Worm (Caenorhabditis elegans) whole organism, L4 larva: ENCODE results near the gene vit-4.
A peak's percentile ranks its signal among the peaks of the same experiment; 100 is the strongest.

Source experiments
- F37D6.2 ChIP-seq: sonication (generic microtip); optimal IDR thresholded peaks from 2 replicates; lab custom pipeline; 2016; ENCODE audit warnings: mild to moderate bottlenecking, missing genetic modification characterization, missing compliant biosample characterization
- F49E8.2 ChIP-seq: sonication (generic microtip); optimal IDR thresholded peaks from 2 replicates; lab custom pipeline; 2016; ENCODE audit warnings: missing compliant biosample characterization, mild to moderate bottlenecking, missing genetic modification characterization, borderline replicate concordance
- ZK337.2 ChIP-seq: fragments of 200-800 bp; sonication (Bioruptor generic); IDR thresholded peaks from 2 replicates; pipeline ENCODE4 v1.3.6; 2022; ENCODE audit warnings: missing genetic modification reagents, missing genetic modification characterization, missing compliant biosample characterization
- aha-1 ChIP-seq: fragments of 150-350 bp; peaks from one replicate; lab custom pipeline; 2014; ENCODE audit warnings: missing biosample characterization, missing genetic modification characterization
- ceh-32 ChIP-seq: sonication (generic microtip); optimal IDR thresholded peaks from 2 replicates; lab custom pipeline; 2016; ENCODE audit warnings: mild to moderate bottlenecking, missing genetic modification characterization, missing compliant biosample characterization; ENCODE audit not compliant: poor library complexity
- daf-12 ChIP-seq: fragments of 150-350 bp; optimal IDR thresholded peaks from 2 replicates; lab custom pipeline; 2014; ENCODE audit warnings: missing biosample characterization, missing genetic modification reagents, missing genetic modification characterization
- daf-16 ChIP-seq, 3 experiments: sonication (generic microtip); optimal IDR thresholded peaks; 2 replicates each; lab custom pipeline; 2016 to 2017; ENCODE audit warnings: missing genetic modification characterization in 3 of 3, missing genetic modification reagents in 3 of 3, mild to moderate bottlenecking in 2 of 3, missing compliant biosample characterization in 2 of 3, missing biosample characterization in 1 of 3, moderate library complexity in 1 of 3
- daf-8 ChIP-seq: fragments of 200-800 bp; sonication (Bioruptor generic); IDR thresholded peaks from 2 replicates; pipeline ENCODE4 v1.3.6; 2022; ENCODE audit warnings: missing genetic modification characterization, missing compliant biosample characterization
- dmd-6 ChIP-seq: fragments of 200-800 bp; sonication (Bioruptor generic); IDR thresholded peaks from 2 replicates; pipeline ENCODE4 v1.3.6; 2022; ENCODE audit warnings: missing genetic modification reagents, missing genetic modification characterization, missing compliant biosample characterization
- dve-1 ChIP-seq: sonication (generic microtip); optimal IDR thresholded peaks from 2 replicates; lab custom pipeline; 2017; ENCODE audit warnings: antibody characterized with exemption, mild to moderate bottlenecking, missing genetic modification characterization, missing compliant biosample characterization; ENCODE audit not compliant: insufficient read depth
- egl-43 ChIP-seq: fragments of 200-800 bp; sonication (Bioruptor generic); IDR thresholded peaks from 2 replicates; pipeline ENCODE4 v1.3.6; 2022; ENCODE audit warnings: missing genetic modification reagents, missing genetic modification characterization, missing compliant biosample characterization
- fkh-10 ChIP-seq: fragments of 150-350 bp; optimal IDR thresholded peaks from 2 replicates; lab custom pipeline; 2014; ENCODE audit warnings: missing biosample characterization, missing genetic modification reagents, missing genetic modification characterization
- hif-1 ChIP-seq, 2 experiments: sonication (generic microtip); optimal IDR thresholded peaks; 2 replicates each; lab custom pipeline; 2016 to 2017; ENCODE audit warnings: missing compliant biosample characterization in 2 of 2, missing genetic modification characterization in 2 of 2, missing genetic modification reagents in 2 of 2, missing genotype in 2 of 2, mild to moderate bottlenecking in 1 of 2
- hlh-11 ChIP-seq: fragments of 200-800 bp; sonication (Bioruptor generic); optimal IDR thresholded peaks from 2 replicates; lab custom pipeline; 2018; ENCODE audit warnings: mild to moderate bottlenecking, missing genetic modification characterization, missing compliant biosample characterization
- hlh-30 ChIP-seq: sonication (generic microtip); optimal IDR thresholded peaks from 2 replicates; lab custom pipeline; 2017; ENCODE audit warnings: antibody characterized with exemption, mild to moderate bottlenecking, missing genetic modification characterization, missing compliant biosample characterization; ENCODE audit not compliant: insufficient read depth
- hmg-1.1 ChIP-seq: fragments of 200-800 bp; sonication (Bioruptor generic); IDR thresholded peaks from 2 replicates; pipeline ENCODE4 v1.3.6; 2022; ENCODE audit warnings: missing genetic modification reagents, missing genetic modification characterization, missing compliant biosample characterization
- jun-1 ChIP-seq: fragments of 150-350 bp; optimal IDR thresholded peaks from 2 replicates; lab custom pipeline; 2014; ENCODE audit warnings: missing biosample characterization, missing genetic modification reagents, missing genetic modification characterization
- lin-39 ChIP-seq: fragments of 150-350 bp; optimal IDR thresholded peaks from 2 replicates; lab custom pipeline; 2014; ENCODE audit warnings: missing biosample characterization, missing genetic modification reagents, missing genetic modification characterization
- lsy-2 ChIP-seq, 2 experiments: fragments of 150-350 bp in 1 of 2; sonication (generic microtip) in 1 of 2; optimal IDR thresholded peaks; 2 replicates each; lab custom pipeline; 2014 to 2017; ENCODE audit warnings: missing biosample characterization in 2 of 2, missing genetic modification characterization in 2 of 2
- madf-9 ChIP-seq: fragments of 200-800 bp; sonication (Bioruptor generic); conservative IDR thresholded peaks from 2 replicates; pipeline ENCODE4 v1.3.6; 2022; ENCODE audit warnings: missing genetic modification reagents, missing genetic modification characterization, missing compliant biosample characterization
- mdl-1 ChIP-seq, 2 experiments: fragments of 150-350 bp in 1 of 2; sonication (generic microtip) in 1 of 2; optimal IDR thresholded peaks; 2 replicates each; lab custom pipeline; 2014 to 2017; ENCODE audit warnings: missing biosample characterization in 2 of 2, missing genetic modification characterization in 2 of 2
- mep-1 ChIP-seq: fragments of 150-350 bp; sonication (generic microtip); optimal IDR thresholded peaks from 3 replicates; lab custom pipeline; 2014; ENCODE audit warnings: missing biosample characterization, missing genetic modification characterization
- mes-2 ChIP-seq: sonication (generic microtip); optimal IDR thresholded peaks from 2 replicates; lab custom pipeline; 2016; ENCODE audit warnings: missing genotype, mild to moderate bottlenecking, missing genetic modification characterization, missing compliant biosample characterization; ENCODE audit not compliant: poor library complexity, severe bottlenecking
- mxl-3 ChIP-seq: fragments of 200-800 bp; sonication (Bioruptor generic); optimal IDR thresholded peaks from 2 replicates; lab custom pipeline; 2018; ENCODE audit warnings: mild to moderate bottlenecking, missing genetic modification characterization, missing compliant biosample characterization
- nhr-11 ChIP-seq: fragments of 150-350 bp; optimal IDR thresholded peaks from 2 replicates; lab custom pipeline; 2014; ENCODE audit warnings: missing biosample characterization, missing genetic modification characterization
- nhr-111 ChIP-seq: fragments of 200-800 bp; sonication (Bioruptor generic); optimal IDR thresholded peaks from 2 replicates; lab custom pipeline; 2018; ENCODE audit warnings: mild to moderate bottlenecking, missing genetic modification characterization, missing compliant biosample characterization
- nhr-28 ChIP-seq: fragments of 150-350 bp; optimal IDR thresholded peaks from 2 replicates; lab custom pipeline; 2014; ENCODE audit warnings: missing biosample characterization, missing genetic modification characterization
- nhr-42 ChIP-seq: fragments of 200-800 bp; sonication (Bioruptor generic); IDR thresholded peaks from 2 replicates; pipeline ENCODE4 v1.3.6; 2022; ENCODE audit warnings: missing genetic modification characterization, missing compliant biosample characterization
- nhr-76 ChIP-seq: fragments of 150-350 bp; optimal IDR thresholded peaks from 2 replicates; lab custom pipeline; 2014; ENCODE audit warnings: missing biosample characterization, missing genetic modification characterization
- nhr-77 ChIP-seq: fragments of 150-350 bp; optimal IDR thresholded peaks from 2 replicates; lab custom pipeline; 2014; ENCODE audit warnings: missing biosample characterization, missing genetic modification characterization
- php-3 ChIP-seq: fragments of 200-800 bp; sonication (Bioruptor generic); IDR thresholded peaks from 2 replicates; pipeline ENCODE4 v1.3.6; 2022; ENCODE audit warnings: missing genetic modification reagents, missing genetic modification characterization, missing compliant biosample characterization
- pqm-1 ChIP-seq: sonication (generic microtip); optimal IDR thresholded peaks from 2 replicates; lab custom pipeline; 2017; ENCODE audit warnings: missing biosample characterization, missing genetic modification characterization
- rbr-2 ChIP-seq: sonication (generic microtip); optimal IDR thresholded peaks from 2 replicates; lab custom pipeline; 2016; ENCODE audit warnings: missing genotype, missing genetic modification characterization, missing compliant biosample characterization
- saeg-2 ChIP-seq: fragments of 200-800 bp; sonication (Bioruptor generic); IDR thresholded peaks from 2 replicates; pipeline ENCODE4 v1.3.6; 2022; ENCODE audit warnings: missing genetic modification reagents, missing genetic modification characterization, missing compliant biosample characterization
- sdz-12 ChIP-seq: fragments of 200-800 bp; sonication (Bioruptor generic); optimal IDR thresholded peaks from 2 replicates; lab custom pipeline; 2018; ENCODE audit warnings: mild to moderate bottlenecking, missing genetic modification characterization, missing compliant biosample characterization
- spr-3 ChIP-seq: fragments of 200-800 bp; sonication (Bioruptor generic); optimal IDR thresholded peaks from 2 replicates; lab custom pipeline; 2018; ENCODE audit warnings: mild to moderate bottlenecking, missing genetic modification characterization, missing compliant biosample characterization
- tag-97 ChIP-seq: fragments of 200-800 bp; sonication (Bioruptor generic); IDR thresholded peaks from 2 replicates; pipeline ENCODE4 v1.3.6; 2022; ENCODE audit warnings: missing genetic modification characterization, missing compliant biosample characterization
- tra-1 ChIP-seq: fragments of 200-800 bp; sonication (Bioruptor generic); IDR thresholded peaks from 2 replicates; pipeline ENCODE4 v1.3.6; 2022; ENCODE audit warnings: missing genetic modification reagents, missing genetic modification characterization, missing compliant biosample characterization
- unc-62 ChIP-seq, 3 experiments: fragments of 150-350 bp in 1 of 3; sonication (generic microtip); optimal IDR thresholded peaks in 2 of 3; peaks in 1 of 3; 1 replicate in 1 of 3; 2 replicates in 2 of 3; lab custom pipeline; 2014 to 2017; ENCODE audit warnings: missing biosample characterization in 3 of 3, missing genetic modification characterization in 3 of 3, missing genetic modification reagents in 3 of 3, missing genotype in 1 of 3
- zip-11 ChIP-seq: fragments of 200-800 bp; sonication (Bioruptor generic); IDR thresholded peaks from 2 replicates; pipeline ENCODE4 v1.3.6; 2022; ENCODE audit warnings: missing genetic modification characterization, missing compliant biosample characterization
- ztf-7 ChIP-seq: fragments of 150-350 bp; optimal IDR thresholded peaks from 2 replicates; lab custom pipeline; 2014; ENCODE audit warnings: missing biosample characterization, missing genetic modification characterization

vit-4 gene

DNA sequence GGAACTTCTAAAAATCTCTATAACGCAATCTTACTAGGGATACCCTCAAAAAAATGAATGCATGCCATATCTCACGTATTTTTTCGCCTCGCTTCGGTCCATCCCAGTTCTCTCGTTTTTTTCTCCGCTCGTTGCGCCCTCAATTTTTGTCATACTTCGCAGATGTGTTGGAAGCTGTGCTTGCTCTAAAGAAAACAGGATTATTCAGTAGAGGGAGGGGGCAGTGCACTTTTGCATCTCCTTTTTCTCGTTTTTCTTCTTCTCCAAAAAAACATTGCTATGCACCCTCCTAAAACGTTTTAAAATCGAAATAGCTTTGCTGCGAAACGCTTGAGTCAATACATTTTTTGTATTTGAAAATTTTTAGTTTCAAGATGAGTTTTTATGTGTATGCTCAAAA, 28.3 kb downstream of the vit-4 start:
- no peak for TF ChIP-seq daf-8 (GFP tag; lab: Robert Waterston, UW)
- no peak for TF ChIP-seq zip-11
- no peak for TF ChIP-seq spr-3 (GFP tag; lab: Kevin White, UChicago)
- TF ChIP-seq mep-1 (tag; lab: Kevin White, UChicago), result no peak
- peak; percentile 10 for TF ChIP-seq fkh-10 (GFP tag; lab: Kevin White, UChicago)
- no peak for TF ChIP-seq tag-97 (GFP tag; lab: Robert Waterston, UW)
- peak in 1 of 2 experiments; percentile 87 for TF ChIP-seq unc-62 (GFP tag; optimal IDR thresholded peaks at IDR 0.05 in 1 of 2; lab: Kevin White, UChicago)
- no peak for TF ChIP-seq unc-62 (tag; optimal IDR thresholded peaks at IDR 0.05; lab: Kevin White, UChicago)
- TF ChIP-seq hmg-1.1 (GFP tag; lab: Robert Waterston, UW), result peak; percentile 39; the same call in 1 of the 2 replicates
- no peak for TF ChIP-seq ztf-7 (tag; lab: Kevin White, UChicago)
- no peak for TF ChIP-seq php-3 (GFP tag; lab: Robert Waterston, UW)
- no peak for TF ChIP-seq madf-9 (GFP tag; lab: Robert Waterston, UW)
- TF ChIP-seq ceh-32 (tag; lab: Kevin White, UChicago), result no peak
- TF ChIP-seq nhr-42 (GFP tag; lab: Robert Waterston, UW), result no peak
- no peak for TF ChIP-seq nhr-111

- TF ChIP-seq nhr-76, result no peak
- TF ChIP-seq mep-1 (tag; lab: Kevin White, UChicago), result no peak
- TF ChIP-seq aha-1 (tag; lab: Kevin White, UChicago), result peak; percentile 98
- TF ChIP-seq pqm-1 (tag; lab: Kevin White, UChicago), result peak; percentile 87
- peak in 1 of 2 experiments; percentile 80 for TF ChIP-seq mdl-1 (tag; optimal IDR thresholded peaks at IDR 0.05; lab: Kevin White, UChicago)
- peak; percentile 55 for TF ChIP-seq nhr-77 (tag; lab: Kevin White, UChicago)
- TF ChIP-seq unc-62 (GFP tag; optimal IDR thresholded peaks at IDR 0.05 in 1 of 2; lab: Kevin White, UChicago), result peak in 1 of 2 experiments; percentile 78
- TF ChIP-seq unc-62 (tag; optimal IDR thresholded peaks at IDR 0.05; lab: Kevin White, UChicago), result no peak
- TF ChIP-seq lsy-2 (tag; optimal IDR thresholded peaks at IDR 0.05; lab: Kevin White, UChicago), result peak in 1 of 2 experiments; percentile 23
- peak; percentile 69 for TF ChIP-seq hlh-30 (tag; lab: Kevin White, UChicago)
- TF ChIP-seq hlh-11 (tag; lab: Kevin White, UChicago), result peak; percentile 80
- no peak for TF ChIP-seq saeg-2 (GFP tag; lab: Robert Waterston, UW)
- TF ChIP-seq nhr-28 (tag; lab: Kevin White, UChicago), result peak; percentile 89
- 0 out of 2 replicates have a peak, but pooled peaks have one; percentile 68 for TF ChIP-seq tra-1 (GFP tag; lab: Robert Waterston, UW)
- TF ChIP-seq F49E8.2 (tag; lab: Kevin White, UChicago), result no peak
- TF ChIP-seq mes-2 (tag; lab: Kevin White, UChicago), result peak; percentile 8
- TF ChIP-seq php-3 (GFP tag; lab: Robert Waterston, UW), result peak; percentile 88
- TF ChIP-seq dve-1 (tag; lab: Kevin White, UChicago), result peak; percentile 88
- TF ChIP-seq dmd-6 (GFP tag; lab: Robert Waterston, UW), result peak; percentile 89
- TF ChIP-seq sdz-12 (GFP tag; lab: Kevin White, UChicago), result no peak
- TF ChIP-seq mxl-3 (GFP tag; lab: Kevin White, UChicago), result peak; percentile 80
- no peak for TF ChIP-seq daf-16 (GFP tag; optimal IDR thresholded peaks at IDR 0.05; lab: Kevin White, UChicago)
- peak; percentile 92 for TF ChIP-seq daf-16 (tag; optimal IDR thresholded peaks at IDR 0.05; lab: Kevin White, UChicago)
Observed at ce11 chrX:3534218-3534617, 29.5 kb downstream of the vit-4 start.

- TF ChIP-seq egl-43 (no peak), daf-12 (tag; lab: Kevin White, UChicago) (no peak), F37D6.2 (tag; lab: Kevin White, UChicago) (no peak), nhr-111 (no peak), ceh-32 (tag; lab: Kevin White, UChicago) (no peak), lin-39 (tag; lab: Kevin White, UChicago) (no peak), hif-1 (tag; optimal IDR thresholded peaks at IDR 0.05; lab: Kevin White, UChicago) (no peak), nhr-11 (tag; lab: Kevin White, UChicago) (no peak), madf-9 (GFP tag; lab: Robert Waterston, UW) (no peak), spr-3 (GFP tag; lab: Kevin White, UChicago) (no peak), rbr-2 (tag; lab: Kevin White, UChicago) (no peak), ztf-7 (tag; lab: Kevin White, UChicago) (no peak), ZK337.2 (GFP tag; lab: Robert Waterston, UW) (no peak), jun-1 (tag; lab: Kevin White, UChicago) (no peak)
Observed at ce11 chrX:3532919-3533318, 30.8 kb downstream of the vit-4 start, which contains the start of gene F56B6.6. TSS of gene F56B6.6 (minus strand) at chrX:3533019.
